Fruit fly (Drosophila melanogaster) whole organism, embryonic: ENCODE results near the gene Gga.

Experiments used
- Atf3 ChIP-seq: fragments of 200-800 bp; sonication (Bioruptor generic); optimal IDR thresholded peaks from 3 replicates; lab custom pipeline; 2016; ENCODE audit warnings: missing biosample characterization, missing genetic modification characterization
- CG10431 ChIP-seq: fragments of 200-800 bp; sonication (Bioruptor generic); optimal IDR thresholded peaks from 3 replicates; lab custom pipeline; 2018; ENCODE audit warnings: missing biosample characterization, mild to moderate bottlenecking, missing genetic modification characterization
- CG10959 ChIP-seq: fragments of 200-800 bp; sonication (Bioruptor generic); IDR thresholded peaks from 2 replicates; pipeline ENCODE4 v1.3.6; 2022; ENCODE audit warnings: missing biosample characterization, missing genetic modification characterization
- CG11504 ChIP-seq: fragments of 200-800 bp; sonication (Bioruptor generic); optimal IDR thresholded peaks from 3 replicates; lab custom pipeline; 2019; ENCODE audit warnings: missing biosample characterization, mild to moderate bottlenecking, missing genetic modification characterization, moderate library complexity
- CG11695 ChIP-seq: fragments of 200-800 bp; sonication (Bioruptor generic); IDR thresholded peaks from 3 replicates; pipeline ENCODE4 v1.3.6; 2022; ENCODE audit warnings: missing biosample characterization, missing genetic modification characterization
- CG1233 ChIP-seq: fragments of 200-800 bp; sonication (Bioruptor generic); optimal IDR thresholded peaks from 4 replicates; lab custom pipeline; 2018; ENCODE audit warnings: missing biosample characterization, mild to moderate bottlenecking, missing genetic modification characterization
- CG14441 ChIP-seq: fragments of 200-800 bp; sonication (Bioruptor generic); IDR thresholded peaks from 2 replicates; pipeline ENCODE4 v1.3.6; 2022; ENCODE audit warnings: missing biosample characterization, missing genetic modification characterization
- CG15011 ChIP-seq: fragments of 200-800 bp; sonication (Bioruptor generic); optimal IDR thresholded peaks from 3 replicates; lab custom pipeline; 2018; ENCODE audit warnings: missing biosample characterization, mild to moderate bottlenecking, missing genetic modification characterization
- CG1647 ChIP-seq: fragments of 200-800 bp; sonication (Bioruptor generic); optimal IDR thresholded peaks from 3 replicates; lab custom pipeline; 2016; ENCODE audit warnings: missing biosample characterization, missing genetic modification characterization
- CG17359 ChIP-seq: fragments of 200-800 bp; sonication (Bioruptor generic); optimal IDR thresholded peaks from 3 replicates; lab custom pipeline; 2018; ENCODE audit warnings: missing biosample characterization, mild to moderate bottlenecking, missing genetic modification characterization, moderate library complexity
- CG18619 ChIP-seq: fragments of 200-800 bp; sonication (Bioruptor generic); optimal IDR thresholded peaks from 3 replicates; lab custom pipeline; 2017; ENCODE audit warnings: missing biosample characterization, mild to moderate bottlenecking, missing genetic modification characterization
- CG2120 ChIP-seq: fragments of 200-800 bp; sonication (Bioruptor generic); optimal IDR thresholded peaks from 3 replicates; lab custom pipeline; 2016; ENCODE audit warnings: missing biosample characterization, missing genetic modification characterization
- CG2129 ChIP-seq: fragments of 200-800 bp; sonication (Bioruptor generic); IDR thresholded peaks from 2 replicates; pipeline ENCODE4 v1.3.6; 2022; ENCODE audit warnings: missing biosample characterization, missing genetic modification characterization; ENCODE audit not compliant: partially characterized antibody
- CG3163 ChIP-seq: fragments of 200-800 bp; sonication (Bioruptor generic); optimal IDR thresholded peaks from 3 replicates; lab custom pipeline; 2016; ENCODE audit warnings: missing biosample characterization, missing genetic modification characterization
- CG33213 ChIP-seq: fragments of 200-800 bp; sonication (Bioruptor generic); optimal IDR thresholded peaks from 3 replicates; lab custom pipeline; 2016; ENCODE audit warnings: missing biosample characterization, missing genetic modification characterization
- CG3847 ChIP-seq: fragments of 200-800 bp; sonication (Bioruptor generic); IDR thresholded peaks from 2 replicates; pipeline ENCODE4 v1.3.6; 2022; ENCODE audit warnings: missing biosample characterization, missing genetic modification characterization
- CG4328 ChIP-seq: fragments of 200-800 bp; sonication (Bioruptor generic); optimal IDR thresholded peaks from 3 replicates; lab custom pipeline; 2017; ENCODE audit warnings: missing biosample characterization, missing genetic modification reagents, missing genetic modification characterization
- CG4404 ChIP-seq: fragments of 200-800 bp; sonication (Bioruptor generic); IDR thresholded peaks from 2 replicates; pipeline ENCODE4 v1.3.6; 2022; ENCODE audit warnings: missing biosample characterization, missing genetic modification characterization
- CG4707 ChIP-seq: fragments of 200-800 bp; sonication (Bioruptor generic); optimal IDR thresholded peaks from 2 replicates; lab custom pipeline; 2018; ENCODE audit warnings: missing biosample characterization, mild to moderate bottlenecking, missing genetic modification characterization, moderate library complexity
- CG4854 ChIP-seq: fragments of 200-800 bp; sonication (Bioruptor generic); optimal IDR thresholded peaks from 2 replicates; lab custom pipeline; 2016; ENCODE audit warnings: missing biosample characterization, missing genetic modification characterization, inconsistent platforms
- CG6254 ChIP-seq: fragments of 200-800 bp; sonication (Bioruptor generic); optimal IDR thresholded peaks from 3 replicates; lab custom pipeline; 2017; ENCODE audit warnings: mild to moderate bottlenecking, missing biosample characterization, missing genetic modification reagents, missing genetic modification characterization
- CG8924 ChIP-seq: fragments of 200-800 bp; optimal IDR thresholded peaks from 3 replicates; lab custom pipeline; 2019; ENCODE audit warnings: missing biosample characterization, mild to moderate bottlenecking, missing genetic modification characterization, moderate library complexity
- Fer1 ChIP-seq: fragments of 200-800 bp; sonication (Bioruptor generic); optimal IDR thresholded peaks from 2 replicates; lab custom pipeline; 2017; ENCODE audit warnings: missing biosample characterization, mild to moderate bottlenecking, missing genetic modification characterization
- H15 ChIP-seq: fragments of 200-800 bp; sonication (Bioruptor generic); IDR thresholded peaks from 3 replicates; pipeline ENCODE4 v1.3.6; 2022; ENCODE audit warnings: missing biosample characterization, missing genetic modification characterization
- HLH54F ChIP-seq: fragments of 200-800 bp; sonication (Bioruptor generic); optimal IDR thresholded peaks from 3 replicates; lab custom pipeline; 2016; ENCODE audit warnings: missing biosample characterization, missing genetic modification characterization
- HLHmδ ChIP-seq: fragments of 200-800 bp; sonication (Bioruptor generic); optimal IDR thresholded peaks from 2 replicates; lab custom pipeline; 2018; ENCODE audit warnings: missing biosample characterization, mild to moderate bottlenecking, missing genetic modification characterization, moderate library complexity
- Hr39 ChIP-seq: fragments of >200 bp; optimal IDR thresholded peaks from 2 replicates; lab custom pipeline; 2017
- MBD-R2 ChIP-seq: fragments of 200-800 bp; sonication (Bioruptor generic); IDR thresholded peaks from 2 replicates; pipeline ENCODE4 v1.3.6; 2022; ENCODE audit warnings: missing biosample characterization, missing genetic modification characterization
- NC2β ChIP-seq: fragments of 200-800 bp; sonication (Bioruptor generic); optimal IDR thresholded peaks from 2 replicates; lab custom pipeline; 2016; ENCODE audit warnings: missing biosample characterization, missing genetic modification characterization
- Nf-YC ChIP-seq: fragments of 200-800 bp; optimal IDR thresholded peaks from 3 replicates; lab custom pipeline; 2019; ENCODE audit warnings: missing biosample characterization, mild to moderate bottlenecking, missing genetic modification characterization, moderate library complexity
- PHDP ChIP-seq: fragments of 200-800 bp; sonication (Bioruptor generic); optimal IDR thresholded peaks from 3 replicates; lab custom pipeline; 2018; ENCODE audit warnings: missing biosample characterization, mild to moderate bottlenecking, missing genetic modification characterization, moderate library complexity
- Scr ChIP-seq: fragments of 200-800 bp; sonication (Bioruptor generic); IDR thresholded peaks from 2 replicates; pipeline ENCODE4 v1.3.6; 2022; ENCODE audit warnings: missing biosample characterization, missing genetic modification characterization; ENCODE audit not compliant: partially characterized antibody
- Ssrp ChIP-seq: fragments of 200-800 bp; sonication (Bioruptor generic); optimal IDR thresholded peaks from 2 replicates; lab custom pipeline; 2018; ENCODE audit warnings: missing biosample characterization, mild to moderate bottlenecking, missing genetic modification characterization, moderate library complexity
- Usf ChIP-seq: fragments of 200-800 bp; sonication (Bioruptor generic); optimal IDR thresholded peaks from 2 replicates; lab custom pipeline; 2017; ENCODE audit warnings: missing genotype, missing biosample characterization, missing genetic modification characterization
- al ChIP-seq: fragments of 200-800 bp; sonication (Bioruptor generic); IDR thresholded peaks from 2 replicates; pipeline ENCODE4 v1.3.6; 2022; ENCODE audit warnings: missing biosample characterization, missing genetic modification characterization
- btn ChIP-seq: fragments of 200-800 bp; sonication (Bioruptor generic); optimal IDR thresholded peaks from 2 replicates; lab custom pipeline; 2016; ENCODE audit warnings: missing biosample characterization, missing genetic modification characterization
- chn ChIP-seq: fragments of 200-800 bp; sonication (Bioruptor generic); optimal IDR thresholded peaks from 2 replicates; lab custom pipeline; 2016; ENCODE audit warnings: missing biosample characterization, missing genetic modification characterization
- crc ChIP-seq: fragments of 200-800 bp; sonication (Bioruptor generic); optimal IDR thresholded peaks from 2 replicates; lab custom pipeline; 2016; ENCODE audit warnings: missing biosample characterization, missing genetic modification characterization
- croc ChIP-seq: fragments of 200-800 bp; sonication (Bioruptor generic); conservative IDR thresholded peaks from 3 replicates; pipeline ENCODE4 v1.3.6; 2022; ENCODE audit warnings: missing biosample characterization, missing genetic modification characterization
- crol ChIP-seq: fragments of 200-800 bp; sonication (Bioruptor generic); IDR thresholded peaks from 2 replicates; pipeline ENCODE4 v1.3.6; 2022; ENCODE audit warnings: missing biosample characterization, missing genetic modification characterization
- fd96Cb ChIP-seq: fragments of 200-800 bp; sonication (Bioruptor generic); optimal IDR thresholded peaks from 2 replicates; lab custom pipeline; 2018; ENCODE audit warnings: missing biosample characterization, mild to moderate bottlenecking, missing genetic modification characterization, moderate library complexity
- gce ChIP-seq: fragments of 200-800 bp; sonication (Bioruptor generic); IDR thresholded peaks from 3 replicates; pipeline ENCODE4 v1.3.6; 2022; ENCODE audit warnings: missing biosample characterization, missing genetic modification characterization
- jigr1 ChIP-seq: fragments of 200-800 bp; sonication (Bioruptor generic); IDR thresholded peaks from 3 replicates; pipeline ENCODE4 v1.3.6; 2022; ENCODE audit warnings: missing biosample characterization, missing genetic modification characterization
- lmd ChIP-seq: fragments of 200-800 bp; sonication (Bioruptor generic); IDR thresholded peaks from 2 replicates; pipeline ENCODE4 v1.3.6; 2022; ENCODE audit warnings: missing biosample characterization, missing genetic modification characterization
- luna ChIP-seq: fragments of 200-800 bp; sonication (Bioruptor generic); optimal IDR thresholded peaks from 2 replicates; lab custom pipeline; 2016; ENCODE audit warnings: missing biosample characterization, missing genetic modification characterization
- pzg ChIP-seq: fragments of 200-800 bp; sonication (Bioruptor generic); optimal IDR thresholded peaks from 3 replicates; lab custom pipeline; 2018; ENCODE audit warnings: missing biosample characterization, mild to moderate bottlenecking, missing genetic modification characterization, moderate library complexity
- sd ChIP-seq: fragments of 200-800 bp; sonication (Bioruptor generic); optimal IDR thresholded peaks from 3 replicates; lab custom pipeline; 2018; ENCODE audit warnings: missing biosample characterization, mild to moderate bottlenecking, missing genetic modification characterization, moderate library complexity
- tin ChIP-seq: fragments of 200-800 bp; sonication (Bioruptor generic); optimal IDR thresholded peaks from 3 replicates; lab custom pipeline; 2016; ENCODE audit warnings: missing biosample characterization, missing genetic modification characterization
- unpg ChIP-seq: fragments of 200-800 bp; sonication (Bioruptor generic); optimal IDR thresholded peaks from 3 replicates; lab custom pipeline; 2018; ENCODE audit warnings: missing biosample characterization, mild to moderate bottlenecking, missing genetic modification characterization, moderate library complexity

The Gga gene

DNA sequence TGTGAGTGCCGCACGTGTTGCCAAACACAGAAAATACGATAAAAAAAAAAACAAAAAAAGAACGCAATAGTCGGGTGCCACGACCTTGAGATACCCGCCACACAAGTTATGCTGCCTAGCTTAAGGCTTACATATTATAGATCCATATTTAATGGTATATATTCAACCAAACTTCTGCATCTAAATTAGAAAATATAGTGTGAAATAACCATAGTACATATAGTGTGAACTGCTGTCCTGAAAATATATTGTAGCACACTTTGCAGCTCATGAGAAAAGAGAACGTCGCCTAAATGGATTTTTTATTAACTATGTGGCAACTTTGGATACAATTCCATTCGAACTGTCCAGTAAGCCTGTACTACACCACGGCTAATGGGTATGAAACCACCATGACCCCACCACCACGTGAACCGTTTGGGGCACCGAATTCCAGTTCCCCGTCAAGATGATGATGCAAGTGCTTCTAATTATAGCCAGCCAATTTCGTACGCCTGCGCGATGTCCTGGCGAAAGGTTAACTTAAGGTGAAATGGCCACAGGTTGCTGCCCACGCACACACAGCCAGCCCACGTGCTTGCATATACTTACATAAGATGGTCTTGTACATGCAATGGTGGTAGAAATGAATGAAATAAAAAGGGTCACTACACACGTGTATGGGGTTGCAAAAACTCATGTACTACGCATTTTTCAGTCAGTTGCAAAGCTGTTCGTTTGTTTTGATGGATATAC lies 580 bp upstream of the Gga start (continued):
- TF ChIP-seq CG15011 (GFP tag; lab: Kevin White, UChicago) (no peak), fd96Cb (tag; lab: Kevin White, UChicago) (peak; percentile 64), gce (0 out of 3 replicates have a peak, but pooled peaks have one; percentile 39), CG11504 (tag; lab: Kevin White, UChicago) (peak; percentile 87), CG17359 (tag; lab: Kevin White, UChicago) (peak; percentile 76), H15 (GFP tag; lab: Robert Waterston, UW) (0 out of 3 replicates have a peak, but pooled peaks have one; percentile 41), CG10431 (GFP tag; lab: Kevin White, UChicago) (no peak), CG11695 (GFP tag; lab: Robert Waterston, UW) (peak; percentile 65; the same call in 2 of the 3 replicates), chn (peak; percentile 66), CG3847 (GFP tag; lab: Robert Waterston, UW) (peak; percentile 49; the same call in 1 of the 2 replicates), CG2129 (GFP tag; lab: Robert Waterston, UW) (no peak), HLH54F (GFP tag; lab: Kevin White, UChicago) (peak; percentile 79), CG4328 (GFP tag; lab: Kevin White, UChicago) (peak; percentile 53), CG10959 (peak; percentile 42; the same call in 1 of the 2 replicates), CG1647 (GFP tag; lab: Kevin White, UChicago) (peak; percentile 57), CG14441 (peak; percentile 70), CG3163 (GFP tag; lab: Kevin White, UChicago) (peak; percentile 58), luna (GFP tag; lab: Kevin White, UChicago) (peak; percentile 32), CG18619 (GFP tag; lab: Kevin White, UChicago) (peak; percentile 77), CG6254 (GFP tag; lab: Kevin White, UChicago) (peak; percentile 13), HLHmδ (GFP tag; lab: Kevin White, UChicago) (no peak), btn (no peak), croc (peak; percentile 50; the same call in 2 of the 3 replicates), crc (GFP tag; lab: Kevin White, UChicago) (peak; percentile 40), jigr1 (GFP tag; lab: Robert Waterston, UW) (peak; percentile 41; the same call in 1 of the 3 replicates), Fer1 (GFP tag; lab: Kevin White, UChicago) (peak; percentile 86), MBD-R2 (GFP tag; lab: Robert Waterston, UW) (0 out of 2 replicates have a peak, but pooled peaks have one; percentile 9), CG2120 (GFP tag; lab: Kevin White, UChicago) (peak; percentile 90), pzg (GFP tag; lab: Kevin White, UChicago) (no peak), NC2β (GFP tag; lab: Kevin White, UChicago) (peak; percentile 21), lmd (peak; percentile 77), CG8924 (tag; lab: Kevin White, UChicago) (peak; percentile 76), Scr (no peak), CG4404 (GFP tag; lab: Robert Waterston, UW) (peak; percentile 46; the same call in 1 of the 2 replicates), Atf3 (GFP tag; lab: Kevin White, UChicago) (peak; percentile 46), PHDP (peak; percentile 75), CG4707 (GFP tag; lab: Kevin White, UChicago) (peak; percentile 18), Nf-YC (tag; lab: Kevin White, UChicago) (peak; percentile 51), Usf (GFP tag; lab: Kevin White, UChicago) (peak; percentile 40), CG1233 (GFP tag; lab: Kevin White, UChicago) (peak; percentile 64), tin (GFP tag; lab: Kevin White, UChicago) (peak; percentile 67), crol (GFP tag; lab: Robert Waterston, UW) (no peak), al (GFP tag; lab: Robert Waterston, UW) (peak; percentile 51; the same call in 1 of the 2 replicates), CG33213 (GFP tag; lab: Kevin White, UChicago) (peak; percentile 43), Hr39 (no peak), sd (tag; lab: Kevin White, UChicago) (peak; percentile 62), unpg (GFP tag; lab: Kevin White, UChicago) (peak; percentile 71), CG4854 (peak; percentile 49), Ssrp (tag; lab: Kevin White, UChicago) (peak; percentile 72)
